Fruit fly (Drosophila melanogaster) whole organism, embryonic: ENCODE results near the gene CG42728.

ENCODE experiments used
- Atf6 ChIP-seq: fragments of 200-800 bp; sonication (Bioruptor generic); IDR thresholded peaks from 2 replicates; pipeline ENCODE4 v1.3.6; 2022; ENCODE audit warnings: missing biosample characterization, missing genetic modification characterization
- B-H2 ChIP-seq: fragments of 200-800 bp; sonication (Bioruptor generic); optimal IDR thresholded peaks from 2 replicates; lab custom pipeline; 2018; ENCODE audit warnings: missing biosample characterization, mild to moderate bottlenecking, missing genetic modification characterization
- CG10543 ChIP-seq: fragments of 200-800 bp; sonication (Bioruptor generic); optimal IDR thresholded peaks from 3 replicates; lab custom pipeline; 2017; ENCODE audit warnings: missing biosample characterization, mild to moderate bottlenecking, missing genetic modification characterization, moderate library complexity
- CG11398 ChIP-seq: fragments of 200-800 bp; sonication (Bioruptor generic); optimal IDR thresholded peaks from 2 replicates; lab custom pipeline; 2016; ENCODE audit warnings: missing biosample characterization, missing genetic modification characterization
- CG12769 ChIP-seq: fragments of 200-800 bp; sonication (Bioruptor generic); optimal IDR thresholded peaks from 2 replicates; lab custom pipeline; 2019; ENCODE audit warnings: missing biosample characterization, mild to moderate bottlenecking, missing genetic modification characterization, moderate library complexity
- CG13296 ChIP-seq: fragments of 200-800 bp; sonication (Bioruptor generic); optimal IDR thresholded peaks from 3 replicates; lab custom pipeline; 2018; ENCODE audit warnings: missing biosample characterization, mild to moderate bottlenecking, missing genetic modification characterization
- CG15514 ChIP-seq: fragments of 200-800 bp; sonication (Bioruptor generic); optimal IDR thresholded peaks from 3 replicates; lab custom pipeline; 2017; ENCODE audit warnings: missing biosample characterization, missing genetic modification characterization, mild to moderate bottlenecking, moderate library complexity, missing genetic modification reagents
- CG1602 ChIP-seq: fragments of 200-800 bp; sonication (Bioruptor generic); optimal IDR thresholded peaks from 3 replicates; lab custom pipeline; 2016; ENCODE audit warnings: missing biosample characterization, missing genetic modification characterization
- CG18599 ChIP-seq: fragments of 200-800 bp; sonication (Bioruptor generic); optimal IDR thresholded peaks from 3 replicates; lab custom pipeline; 2017; ENCODE audit warnings: missing biosample characterization, missing genetic modification characterization, mild to moderate bottlenecking, moderate library complexity, missing genetic modification reagents
- CG2678 ChIP-seq: fragments of 200-800 bp; sonication (Bioruptor generic); optimal IDR thresholded peaks from 3 replicates; lab custom pipeline; 2019; ENCODE audit warnings: missing biosample characterization, mild to moderate bottlenecking, missing genetic modification characterization, moderate library complexity
- CG30403 ChIP-seq: fragments of 200-800 bp; sonication (Bioruptor generic); optimal IDR thresholded peaks from 3 replicates; lab custom pipeline; 2016; ENCODE audit warnings: missing biosample characterization, missing genetic modification characterization
- CG31441 ChIP-seq: fragments of 200-800 bp; sonication (Bioruptor generic); IDR thresholded peaks from 2 replicates; pipeline ENCODE4 v1.3.6; 2022; ENCODE audit warnings: missing biosample characterization, missing genetic modification characterization
- CG32532 ChIP-seq: fragments of 200-800 bp; sonication (Bioruptor generic); IDR thresholded peaks from 2 replicates; pipeline ENCODE4 v1.3.6; 2022; ENCODE audit warnings: missing biosample characterization, missing genetic modification characterization
- CG34224 ChIP-seq: fragments of 200-800 bp; sonication (Bioruptor generic); IDR thresholded peaks from 3 replicates; pipeline ENCODE4 v1.3.6; 2022; ENCODE audit warnings: missing biosample characterization, missing genetic modification characterization; ENCODE audit not compliant: partially characterized antibody
- CG34376 ChIP-seq: fragments of 200-800 bp; sonication (Bioruptor generic); optimal IDR thresholded peaks from 2 replicates; lab custom pipeline; 2018; ENCODE audit warnings: missing biosample characterization, mild to moderate bottlenecking, missing genetic modification characterization
- CG42726 ChIP-seq: fragments of 200-800 bp; sonication (Bioruptor generic); IDR thresholded peaks from 2 replicates; pipeline ENCODE4 v1.3.6; 2022; ENCODE audit warnings: missing biosample characterization, missing genetic modification characterization; ENCODE audit not compliant: partially characterized antibody
- CG4730 ChIP-seq: fragments of 200-800 bp; sonication (Bioruptor generic); IDR thresholded peaks from 2 replicates; pipeline ENCODE4 v1.3.6; 2022; ENCODE audit warnings: missing biosample characterization, missing genetic modification characterization
- CG6683 ChIP-seq: fragments of 200-800 bp; sonication (Bioruptor generic); optimal IDR thresholded peaks from 2 replicates; lab custom pipeline; 2017; ENCODE audit warnings: missing biosample characterization, mild to moderate bottlenecking, missing genetic modification characterization, missing genetic modification reagents
- CG6854 ChIP-seq: fragments of 200-800 bp; sonication (Bioruptor generic); optimal IDR thresholded peaks from 3 replicates; lab custom pipeline; 2017; ENCODE audit warnings: missing biosample characterization, mild to moderate bottlenecking, missing genetic modification characterization
- CG7839 ChIP-seq: fragments of 200-800 bp; sonication (Bioruptor generic); optimal IDR thresholded peaks from 3 replicates; lab custom pipeline; 2018; ENCODE audit warnings: missing biosample characterization, mild to moderate bottlenecking, missing genetic modification characterization, moderate library complexity
- CG8765 ChIP-seq: fragments of 200-800 bp; sonication (Bioruptor generic); IDR thresholded peaks from 2 replicates; pipeline ENCODE4 v1.3.6; 2022; ENCODE audit warnings: missing biosample characterization, missing genetic modification characterization
- CG9932 ChIP-seq: fragments of 200-800 bp; sonication (Bioruptor generic); IDR thresholded peaks from 2 replicates; pipeline ENCODE4 v1.3.6; 2022; ENCODE audit warnings: missing biosample characterization, missing genetic modification characterization
- Fer1 ChIP-seq: fragments of 200-800 bp; sonication (Bioruptor generic); optimal IDR thresholded peaks from 2 replicates; lab custom pipeline; 2017; ENCODE audit warnings: missing biosample characterization, mild to moderate bottlenecking, missing genetic modification characterization
- Jarid2 ChIP-seq: fragments of 200-800 bp; sonication (Bioruptor generic); optimal IDR thresholded peaks from 3 replicates; lab custom pipeline; 2017; ENCODE audit warnings: mild to moderate bottlenecking, missing biosample characterization, missing genetic modification reagents, missing genetic modification characterization
- Med ChIP-seq: fragments of 200-800 bp; sonication (Bioruptor generic); peaks from one replicate; lab custom pipeline; 2016; ENCODE audit warnings: missing biosample characterization, missing genetic modification characterization, mild to moderate bottlenecking, inconsistent platforms, moderate library complexity
- Spps ChIP-seq: fragments of 200-800 bp; sonication (Bioruptor generic); optimal IDR thresholded peaks from 2 replicates; lab custom pipeline; 2018; ENCODE audit warnings: missing biosample characterization, mild to moderate bottlenecking, missing genetic modification characterization
- al ChIP-seq: fragments of 200-800 bp; sonication (Bioruptor generic); IDR thresholded peaks from 2 replicates; pipeline ENCODE4 v1.3.6; 2022; ENCODE audit warnings: missing biosample characterization, missing genetic modification characterization
- btn ChIP-seq: fragments of 200-800 bp; sonication (Bioruptor generic); optimal IDR thresholded peaks from 2 replicates; lab custom pipeline; 2016; ENCODE audit warnings: missing biosample characterization, missing genetic modification characterization
- cwo ChIP-seq: fragments of 200-800 bp; sonication (Bioruptor generic); optimal IDR thresholded peaks from 3 replicates; lab custom pipeline; 2017; ENCODE audit warnings: missing biosample characterization, missing genetic modification characterization, mild to moderate bottlenecking, moderate library complexity, missing genetic modification reagents
- dan ChIP-seq: fragments of 200-800 bp; sonication (Bioruptor generic); IDR thresholded peaks from 2 replicates; pipeline ENCODE4 v1.3.6; 2022; ENCODE audit warnings: missing biosample characterization, missing genetic modification characterization
- exex ChIP-seq: fragments of 200-800 bp; sonication (Bioruptor generic); optimal IDR thresholded peaks from 4 replicates; lab custom pipeline; 2018; ENCODE audit warnings: missing biosample characterization, mild to moderate bottlenecking, missing genetic modification characterization, moderate library complexity
- fru ChIP-seq: fragments of >200 bp; optimal IDR thresholded peaks from 2 replicates; lab custom pipeline; 2017
- ftz-f1 ChIP-seq: fragments of 200-800 bp; sonication (Bioruptor generic); optimal IDR thresholded peaks from 2 replicates; lab custom pipeline; 2016; ENCODE audit warnings: missing biosample characterization, missing genetic modification characterization
- gem ChIP-seq: fragments of 200-800 bp; sonication (Bioruptor generic); optimal IDR thresholded peaks from 2 replicates; lab custom pipeline; 2019; ENCODE audit warnings: missing biosample characterization, mild to moderate bottlenecking, missing genetic modification characterization, moderate library complexity
- grn ChIP-seq: fragments of 200-800 bp; sonication (Bioruptor generic); optimal IDR thresholded peaks from 3 replicates; lab custom pipeline; 2017; ENCODE audit warnings: missing biosample characterization, missing genetic modification characterization
- lilli ChIP-seq: fragments of 200-800 bp; sonication (Bioruptor generic); optimal IDR thresholded peaks from 3 replicates; lab custom pipeline; 2016; ENCODE audit warnings: missing biosample characterization, missing genetic modification characterization
- mirr ChIP-seq: fragments of 200-800 bp; sonication (Bioruptor generic); optimal IDR thresholded peaks from 3 replicates; lab custom pipeline; 2018; ENCODE audit warnings: missing biosample characterization, mild to moderate bottlenecking, missing genetic modification characterization
- mld ChIP-seq: fragments of 200-800 bp; sonication (Bioruptor generic); IDR thresholded peaks from 3 replicates; pipeline ENCODE4 v1.3.6; 2022; ENCODE audit warnings: missing biosample characterization, missing genetic modification characterization; ENCODE audit not compliant: partially characterized antibody
- nerfin-1 ChIP-seq: fragments of 200-800 bp; sonication (Bioruptor generic); optimal IDR thresholded peaks from 3 replicates; lab custom pipeline; 2019; ENCODE audit warnings: missing biosample characterization, mild to moderate bottlenecking, missing genetic modification characterization, moderate library complexity
- rib ChIP-seq: fragments of 200-800 bp; sonication (Bioruptor generic); IDR thresholded peaks from 2 replicates; pipeline ENCODE4 v1.3.6; 2022; ENCODE audit warnings: missing biosample characterization, missing genetic modification characterization
- row ChIP-seq: fragments of 200-800 bp; sonication (Bioruptor generic); IDR thresholded peaks from 3 replicates; pipeline ENCODE4 v1.3.6; 2022; ENCODE audit warnings: missing biosample characterization, missing genetic modification characterization
- salm ChIP-seq: fragments of 200-800 bp; sonication (Bioruptor generic); optimal IDR thresholded peaks from 2 replicates; lab custom pipeline; 2018; ENCODE audit warnings: missing biosample characterization, mild to moderate bottlenecking, missing genetic modification characterization
- sens ChIP-seq: fragments of 200-800 bp; sonication (Bioruptor generic); peaks from one replicate; lab custom pipeline; 2016; ENCODE audit warnings: missing biosample characterization, missing genetic modification characterization
- sqz ChIP-seq: fragments of 200-800 bp; sonication (Bioruptor generic); optimal IDR thresholded peaks from 3 replicates; lab custom pipeline; 2018; ENCODE audit warnings: missing biosample characterization, mild to moderate bottlenecking, missing genetic modification characterization
- stc ChIP-seq: fragments of 200-800 bp; sonication (Bioruptor generic); IDR thresholded peaks from 2 replicates; pipeline ENCODE4 v1.3.6; 2022; ENCODE audit warnings: missing biosample characterization, missing genetic modification characterization
- sug ChIP-seq: fragments of 200-800 bp; optimal IDR thresholded peaks from 2 replicates; lab custom pipeline; 2019; ENCODE audit warnings: missing biosample characterization, mild to moderate bottlenecking, missing genetic modification characterization, moderate library complexity
- unc-4 ChIP-seq: fragments of 200-800 bp; sonication (Bioruptor generic); IDR thresholded peaks from 2 replicates; pipeline ENCODE4 v1.3.6; 2022; ENCODE audit warnings: missing biosample characterization, missing genetic modification characterization; ENCODE audit not compliant: partially characterized antibody
- zf30C ChIP-seq: fragments of 200-800 bp; sonication (Bioruptor generic); optimal IDR thresholded peaks from 3 replicates; lab custom pipeline; 2018; ENCODE audit warnings: missing biosample characterization, mild to moderate bottlenecking, missing genetic modification characterization

The CG42728 gene

DNA sequence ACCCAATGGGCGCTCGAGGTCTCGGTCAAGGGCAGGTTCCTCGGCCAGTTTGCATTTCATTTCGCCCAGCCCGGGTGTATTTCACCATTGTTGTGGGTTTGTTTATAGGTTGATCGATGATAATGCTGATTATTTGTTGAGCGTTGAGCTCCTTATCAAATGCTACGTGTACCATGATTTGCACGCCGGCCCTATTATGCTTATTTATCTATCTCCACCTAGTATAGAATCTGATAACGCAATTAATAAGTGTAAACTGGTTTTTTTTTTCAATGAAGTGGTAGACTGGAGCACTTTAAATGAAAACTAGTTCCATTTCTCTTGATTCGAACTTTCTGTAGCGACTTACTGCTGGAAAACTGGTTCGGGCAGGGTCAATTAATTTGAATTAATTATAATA, 25.7 kb downstream of the CG42728 start:
- TF ChIP-seq rib (GFP tag; lab: Robert Waterston, UW) (0 out of 2 replicates have a peak, but pooled peaks have one; percentile 25), ftz-f1 (GFP tag; lab: Kevin White, UChicago) (peak; percentile 43), mld (GFP tag; lab: Robert Waterston, UW) (no peak), al (no peak), grn (GFP tag; lab: Kevin White, UChicago) (peak; percentile 82), sqz (GFP tag; lab: Kevin White, UChicago) (peak; percentile 33), sug (peak; percentile 26), CG31441 (no peak), sens (GFP tag; lab: Kevin White, UChicago) (peak; percentile 73), CG15514 (GFP tag; lab: Kevin White, UChicago) (peak; percentile 87), CG11398 (no peak), Med (GFP tag; lab: Kevin White, UChicago) (peak; percentile 15), exex (tag; lab: Kevin White, UChicago) (peak; percentile 89), CG34376 (GFP tag; lab: Kevin White, UChicago) (peak; percentile 53), mirr (GFP tag; lab: Kevin White, UChicago) (peak; percentile 58)

DNA sequence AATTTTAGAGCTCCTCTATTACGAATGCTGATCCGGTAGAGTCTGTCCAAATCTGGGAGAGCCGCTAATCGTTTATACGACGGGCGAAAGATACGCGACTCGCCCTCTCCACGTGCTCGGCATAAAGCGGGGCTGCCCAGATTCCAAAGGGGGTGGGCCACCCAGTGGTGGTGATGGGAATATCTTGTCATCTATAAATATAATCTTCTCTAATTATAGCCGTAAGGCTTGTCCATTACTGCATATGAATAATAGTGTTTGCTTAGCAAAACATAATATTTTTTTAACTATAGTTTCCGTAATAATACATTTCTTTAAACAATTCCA, 26.4 kb downstream of the CG42728 start:
- TF ChIP-seq CG4730 (no peak), CG12769 (tag; lab: Kevin White, UChicago) (peak; percentile 14), unc-4 (GFP tag; lab: Robert Waterston, UW) (no peak), CG2678 (tag; lab: Kevin White, UChicago) (peak; percentile 29), CG13296 (GFP tag; lab: Kevin White, UChicago) (peak; percentile 3), CG34224 (no peak), row (GFP tag; lab: Robert Waterston, UW) (0 out of 3 replicates have a peak, but pooled peaks have one; percentile 7), salm (tag; lab: Kevin White, UChicago) (no peak), dan (GFP tag; lab: Robert Waterston, UW) (no peak), Spps (tag; lab: Kevin White, UChicago) (no peak), Jarid2 (GFP tag; lab: Kevin White, UChicago) (no peak), fru (no peak), CG1602 (no peak), CG32532 (peak; percentile 21; the same call in 1 of the 2 replicates), CG9932 (0 out of 2 replicates have a peak, but pooled peaks have one; percentile 23), Fer1 (peak; percentile 18), CG7839 (peak; percentile 9), B-H2 (peak; percentile 4), CG6683 (GFP tag; lab: Kevin White, UChicago) (no peak), Med (GFP tag; lab: Kevin White, UChicago) (peak; percentile 29), btn (GFP tag; lab: Kevin White, UChicago) (no peak), CG6854 (GFP tag; lab: Kevin White, UChicago) (peak; percentile 10), CG42726 (GFP tag; lab: Robert Waterston, UW) (0 out of 2 replicates have a peak, but pooled peaks have one; percentile 36), CG30403 (GFP tag; lab: Kevin White, UChicago) (no peak), nerfin-1 (tag; lab: Kevin White, UChicago) (no peak), stc (GFP tag; lab: Robert Waterston, UW) (0 out of 2 replicates have a peak, but pooled peaks have one; percentile 15), Atf6 (GFP tag; lab: Robert Waterston, UW) (0 out of 2 replicates have a peak, but pooled peaks have one; percentile 17), CG8765 (no peak), gem (tag; lab: Kevin White, UChicago) (peak; percentile 6), CG18599 (GFP tag; lab: Kevin White, UChicago) (peak; percentile 34), zf30C (GFP tag; lab: Kevin White, UChicago) (no peak), CG10543 (GFP tag; lab: Kevin White, UChicago) (peak; percentile 30), lilli (peak; percentile 10), cwo (GFP tag; lab: Kevin White, UChicago) (peak; percentile 69), exex (tag; lab: Kevin White, UChicago) (peak; percentile 77)
